Fruit fly (Drosophila melanogaster) whole organism, pupa: ENCODE data around the gene CG12155.

Experiments
- CG10348 ChIP-seq: fragments of 200-800 bp; sonication (Bioruptor generic); IDR thresholded peaks from 2 replicates; pipeline ENCODE4 v1.3.6; 2022; ENCODE audit warnings: missing biosample characterization, missing genetic modification characterization
- CG12605 ChIP-seq: fragments of 200-800 bp; sonication (Bioruptor generic); IDR thresholded peaks from 2 replicates; pipeline ENCODE4 v1.3.6; 2022; ENCODE audit warnings: missing biosample characterization, missing genetic modification characterization
- CG13204 ChIP-seq: fragments of 200-800 bp; sonication (Bioruptor generic); optimal IDR thresholded peaks from 2 replicates; lab custom pipeline; 2018; ENCODE audit warnings: missing biosample characterization, mild to moderate bottlenecking, missing genetic modification characterization, moderate library complexity
- CG14655 ChIP-seq: fragments of 200-800 bp; sonication (Bioruptor generic); optimal IDR thresholded peaks from 3 replicates; lab custom pipeline; 2017; ENCODE audit warnings: mild to moderate bottlenecking, missing biosample characterization, missing genetic modification reagents, missing genetic modification characterization
- CG15710 ChIP-seq: fragments of 200-800 bp; sonication (Bioruptor generic); optimal IDR thresholded peaks from 2 replicates; lab custom pipeline; 2018; ENCODE audit warnings: missing biosample characterization, mild to moderate bottlenecking, missing genetic modification characterization, moderate library complexity
- CG17806 ChIP-seq: fragments of 200-800 bp; sonication (Bioruptor generic); optimal IDR thresholded peaks from 2 replicates; lab custom pipeline; 2018; ENCODE audit warnings: missing biosample characterization, mild to moderate bottlenecking, missing genetic modification characterization, moderate library complexity
- CG32121 ChIP-seq: fragments of 200-800 bp; sonication (Bioruptor generic); IDR thresholded peaks from 2 replicates; pipeline ENCODE4 v1.3.6; 2022; ENCODE audit warnings: missing biosample characterization, missing genetic modification characterization
- CG34367 ChIP-seq: fragments of 200-800 bp; sonication (Bioruptor generic); optimal IDR thresholded peaks from 2 replicates; lab custom pipeline; 2018; ENCODE audit warnings: missing biosample characterization, mild to moderate bottlenecking, missing genetic modification characterization
- CG4496 ChIP-seq: fragments of 200-800 bp; sonication (Bioruptor generic); IDR thresholded peaks from 3 replicates; pipeline ENCODE4 v1.3.6; 2022; ENCODE audit warnings: missing biosample characterization, missing genetic modification characterization
- CG8159 ChIP-seq: fragments of 200-800 bp; sonication (Bioruptor generic); optimal IDR thresholded peaks from 3 replicates; lab custom pipeline; 2018; ENCODE audit warnings: missing biosample characterization, mild to moderate bottlenecking, missing genetic modification characterization, moderate library complexity
- CG8301 ChIP-seq: fragments of 200-800 bp; sonication (Bioruptor generic); optimal IDR thresholded peaks from 2 replicates; lab custom pipeline; 2018; ENCODE audit warnings: missing biosample characterization, mild to moderate bottlenecking, missing genetic modification characterization
- CG9948 ChIP-seq: fragments of 200-800 bp; sonication (Bioruptor generic); optimal IDR thresholded peaks from 2 replicates; lab custom pipeline; 2018; ENCODE audit warnings: missing biosample characterization, mild to moderate bottlenecking, missing genetic modification characterization, moderate library complexity
- D1 ChIP-seq: fragments of 200-800 bp; sonication (Bioruptor generic); optimal IDR thresholded peaks from 2 replicates; lab custom pipeline; 2018; ENCODE audit warnings: missing biosample characterization, mild to moderate bottlenecking, missing genetic modification characterization, moderate library complexity
- EcR ChIP-seq: fragments of 200-800 bp; sonication (Bioruptor generic); optimal IDR thresholded peaks from 3 replicates; lab custom pipeline; 2019; ENCODE audit warnings: missing biosample characterization, missing genetic modification characterization, mild to moderate bottlenecking, moderate library complexity, missing genetic modification reagents
- Ets98B ChIP-seq: fragments of 200-800 bp; sonication (Bioruptor generic); IDR thresholded peaks from 2 replicates; pipeline ENCODE4 v1.3.6; 2022; ENCODE audit warnings: missing biosample characterization, missing genetic modification characterization
- Pif1A ChIP-seq: fragments of 200-800 bp; sonication (Bioruptor generic); optimal IDR thresholded peaks from 3 replicates; lab custom pipeline; 2016; ENCODE audit warnings: missing biosample characterization, missing genetic modification characterization
- Pif1B ChIP-seq: fragments of 200-800 bp; sonication (Bioruptor generic); optimal IDR thresholded peaks from 3 replicates; lab custom pipeline; 2016; ENCODE audit warnings: missing biosample characterization, missing genetic modification characterization
- Snoo ChIP-seq: fragments of 200-800 bp; sonication (Bioruptor generic); optimal IDR thresholded peaks from 3 replicates; lab custom pipeline; 2017; ENCODE audit warnings: missing biosample characterization, mild to moderate bottlenecking, missing genetic modification characterization, inconsistent platforms
- fd96Ca ChIP-seq: fragments of 200-800 bp; sonication (Bioruptor generic); IDR thresholded peaks from 3 replicates; pipeline ENCODE4 v1.3.6; 2022; ENCODE audit warnings: missing biosample characterization, missing genetic modification characterization
- gl ChIP-seq: fragments of 200-800 bp; sonication (Bioruptor generic); optimal IDR thresholded peaks from 2 replicates; lab custom pipeline; 2018; ENCODE audit warnings: missing biosample characterization, mild to moderate bottlenecking, missing genetic modification characterization
- rn ChIP-seq: fragments of 200-800 bp; sonication (Bioruptor generic); IDR thresholded peaks from 2 replicates; pipeline ENCODE4 v1.3.6; 2022; ENCODE audit warnings: missing biosample characterization, missing genetic modification characterization

Gene CG12155

DNA sequence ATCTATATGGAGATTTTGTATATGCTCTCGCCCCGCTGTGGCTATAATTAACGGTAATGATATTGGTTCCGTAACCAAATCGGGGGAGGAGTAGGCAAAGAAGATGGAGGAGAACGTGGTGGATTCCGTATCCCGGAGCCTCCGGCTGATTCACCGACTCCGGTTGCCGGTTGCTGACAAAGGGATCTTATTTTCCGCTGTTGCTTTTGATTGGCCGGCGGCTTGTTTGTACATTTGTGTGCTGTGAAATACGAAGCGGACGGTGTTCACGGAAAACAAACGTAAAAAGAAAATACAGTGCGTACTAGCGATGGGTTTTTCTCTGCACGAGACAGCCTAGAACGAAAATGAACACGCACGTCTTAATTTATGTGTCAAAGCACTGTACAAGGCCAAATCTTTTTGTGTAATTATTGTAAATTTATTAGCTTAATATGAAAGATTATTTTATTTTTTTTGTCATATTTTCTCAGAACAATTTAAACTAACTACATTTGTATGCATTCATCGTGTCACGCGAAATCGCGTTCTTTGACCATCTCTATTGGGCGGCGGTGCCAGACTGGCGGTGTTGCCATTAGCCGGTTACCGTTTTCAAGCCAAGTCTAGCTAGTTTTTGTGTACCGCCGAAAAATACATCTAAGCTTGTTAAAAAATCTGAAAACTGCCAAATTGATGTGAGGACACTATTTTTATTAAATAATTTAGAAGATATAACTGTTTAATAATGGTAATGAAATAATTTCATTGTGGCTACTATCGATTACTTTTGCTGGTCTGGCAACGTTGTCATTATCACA, 5.8 kb downstream of the CG12155 start, which contains the start of the genes Pdp and Rab39:
Gene Pdp (minus strand): TSS at position 521 of the 800 bp plus-strand sequence.
Gene Rab39 (plus strand): TSS at position 793 of the 800 bp plus-strand sequence.
- TF ChIP-seq CG15710 (peak; percentile 76), gl (no peak), CG32121 (GFP tag; lab: Robert Waterston, UW) (peak; percentile 69; the same call in 1 of the 2 replicates), EcR (GFP tag; lab: Kevin White, UChicago) (no peak), Ets98B (GFP tag; lab: Robert Waterston, UW) (peak; percentile 68), CG34367 (peak; percentile 56), Pif1A (GFP tag; lab: Kevin White, UChicago) (peak; percentile 70), Pif1B (GFP tag; lab: Kevin White, UChicago) (peak; percentile 43), CG9948 (peak; percentile 57), CG4496 (GFP tag; lab: Robert Waterston, UW) (peak; percentile 67; the same call in 1 of the 3 replicates), CG10348 (peak; percentile 60; the same call in 1 of the 2 replicates), Snoo (tag; lab: Kevin White, UChicago) (peak; percentile 70), D1 (tag; lab: Kevin White, UChicago) (no peak), CG14655 (GFP tag; lab: Kevin White, UChicago) (no peak), CG17806 (tag; lab: Kevin White, UChicago) (peak; percentile 33), CG12605 (no peak), CG13204 (no peak), CG8159 (tag; lab: Kevin White, UChicago) (peak; percentile 67), fd96Ca (GFP tag; lab: Robert Waterston, UW) (peak; percentile 81), rn (peak; percentile 25; the same call in 1 of the 2 replicates), CG8301 (tag; lab: Kevin White, UChicago) (peak; percentile 45)

DNA sequence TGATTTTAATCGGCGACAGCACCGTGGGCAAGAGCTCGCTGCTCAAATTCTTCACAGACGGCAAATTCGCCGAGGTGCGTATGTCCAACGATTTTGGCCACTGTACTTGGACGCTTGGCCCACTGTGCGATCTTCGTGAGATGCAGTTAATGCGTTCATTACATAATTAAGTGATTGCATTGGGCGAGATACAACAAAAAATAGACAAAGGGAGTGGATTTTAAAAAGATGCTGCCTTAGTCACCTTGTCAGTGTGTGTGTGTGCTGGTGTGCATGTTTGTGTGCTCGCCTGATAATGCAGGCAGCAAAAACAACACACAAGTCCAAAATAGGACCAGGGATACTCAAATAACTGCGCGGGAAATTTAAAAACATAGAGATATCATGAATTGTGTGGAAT, 6.7 kb downstream of the CG12155 start:
- no peak for TF ChIP-seq fd96Ca (GFP tag; lab: Robert Waterston, UW)
- peak; percentile 4 for TF ChIP-seq EcR (GFP tag; lab: Kevin White, UChicago)
- no peak for TF ChIP-seq CG13204
- TF ChIP-seq CG34367 = peak; percentile 33
- TF ChIP-seq CG12605 = peak; percentile 9; the same call in 1 of the 2 replicates
- no peak for TF ChIP-seq CG8159 (tag; lab: Kevin White, UChicago)
- peak; percentile 58 for TF ChIP-seq gl
- 0 out of 3 replicates have a peak, but pooled peaks have one; percentile 19 for TF ChIP-seq CG4496 (GFP tag; lab: Robert Waterston, UW)

DNA sequence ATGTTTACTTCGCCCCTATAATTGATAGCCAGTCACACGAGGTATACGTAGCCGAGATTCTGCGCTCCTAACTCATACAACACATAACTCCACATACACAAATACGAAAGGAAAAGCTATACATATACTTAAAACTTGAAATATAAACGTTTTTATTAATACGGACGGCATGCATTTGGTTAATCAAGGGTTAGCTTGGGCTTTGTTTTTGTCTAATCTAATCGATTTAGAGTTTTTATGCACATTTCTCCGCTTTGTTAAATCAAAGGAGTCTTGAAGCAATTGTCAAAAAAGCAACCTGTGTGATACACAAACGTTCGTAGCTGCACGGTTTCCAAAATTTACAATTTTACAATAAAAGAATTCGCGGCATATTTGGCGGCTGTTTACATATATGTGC, 8.0 kb downstream of the CG12155 start, which contains the start of gene Tom40:
Gene Tom40 (plus strand): TSS at position 301 of the 400 bp plus-strand sequence.
- no peak for TF ChIP-seq CG34367
- TF ChIP-seq gl = no peak
- no peak for TF ChIP-seq CG32121 (GFP tag; lab: Robert Waterston, UW)
- no peak for TF ChIP-seq CG8159 (tag; lab: Kevin White, UChicago)
- TF ChIP-seq D1 (tag; lab: Kevin White, UChicago) = no peak
- no peak for TF ChIP-seq rn
- TF ChIP-seq CG12605 = no peak
- no peak for TF ChIP-seq Pif1B (GFP tag; lab: Kevin White, UChicago)
- TF ChIP-seq CG14655 (GFP tag; lab: Kevin White, UChicago) = no peak
- no peak for TF ChIP-seq fd96Ca (GFP tag; lab: Robert Waterston, UW)

DNA sequence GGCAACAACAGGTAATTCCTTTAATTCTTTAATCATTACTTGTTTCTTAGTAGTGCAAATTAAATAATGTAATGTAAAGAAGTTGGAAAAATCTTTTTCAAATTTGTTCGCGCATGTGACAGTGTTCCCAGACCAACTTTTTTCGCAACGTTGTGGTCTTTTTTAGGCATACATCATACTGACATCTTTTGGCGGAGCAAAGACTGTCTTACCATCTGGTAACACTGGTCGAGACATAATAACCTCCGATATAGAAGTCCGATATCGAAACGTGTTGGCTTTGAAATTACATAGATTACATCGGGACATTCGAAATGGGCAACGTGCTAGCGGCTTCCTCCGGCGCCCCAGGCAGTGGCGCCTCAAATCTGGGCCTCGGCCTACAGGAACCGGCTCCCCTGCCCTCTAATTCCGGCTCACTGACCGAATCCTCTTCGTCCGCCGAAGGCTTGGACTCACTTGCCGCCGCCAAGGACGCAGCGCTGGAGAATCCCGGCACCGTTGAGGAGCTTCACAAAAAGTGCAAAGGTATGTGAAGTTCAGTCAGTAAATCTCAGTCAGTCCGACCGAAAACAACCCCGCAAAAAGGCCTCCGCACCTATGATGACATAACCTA, 8.7 kb downstream of the CG12155 start:
- TF ChIP-seq Pif1B (GFP tag; lab: Kevin White, UChicago) = no peak
- no peak for TF ChIP-seq CG14655 (GFP tag; lab: Kevin White, UChicago)
- no peak for TF ChIP-seq CG4496 (GFP tag; lab: Robert Waterston, UW)
- no peak for TF ChIP-seq fd96Ca (GFP tag; lab: Robert Waterston, UW)
- no peak for TF ChIP-seq CG15710
- no peak for TF ChIP-seq rn
- TF ChIP-seq CG8159 (tag; lab: Kevin White, UChicago) = no peak
- TF ChIP-seq Ets98B (GFP tag; lab: Robert Waterston, UW) = no peak

- TF ChIP-seq D1 (tag; lab: Kevin White, UChicago) (no peak), CG8301 (tag; lab: Kevin White, UChicago) (no peak), gl (no peak), CG9948 (no peak), CG12605 (no peak), CG4496 (GFP tag; lab: Robert Waterston, UW) (no peak), CG15710 (no peak), Pif1A (GFP tag; lab: Kevin White, UChicago) (no peak), CG34367 (no peak), CG17806 (tag; lab: Kevin White, UChicago) (no peak), Ets98B (GFP tag; lab: Robert Waterston, UW) (no peak), CG10348 (no peak), fd96Ca (GFP tag; lab: Robert Waterston, UW) (no peak), Snoo (tag; lab: Kevin White, UChicago) (no peak), CG14655 (GFP tag; lab: Kevin White, UChicago) (no peak), CG13204 (no peak), CG8159 (tag; lab: Kevin White, UChicago) (no peak), rn (no peak), Pif1B (GFP tag; lab: Kevin White, UChicago) (no peak), CG32121 (GFP tag; lab: Robert Waterston, UW) (no peak)
Observed at dm6 chrX:7744036-7744435, 15.5 kb downstream of the CG12155 start.
